ENCODE assay signal across 2 fruit fly cellular contexts in genomic region chr2L:12589941-12590340, dm6.
TF ChIP-seq lines count a peak whose summit lies in the region.

No protein-coding gene starts in this region.

- no peak for TF ChIP-seq CTCF in whole organism, embryonic (GFP tag; optimal IDR thresholded peaks at IDR 0.05; lab: Kevin White, UChicago)

TF ChIP-seq in whole organism, embryonic, 481 proteins besides CTCF, POLR2A, EP300 and RAD21:
- TF ChIP-seq lmd (GFP tag; IDR thresholded peaks at IDR 0.05; lab: Robert Waterston, UW) (no peak), exex (tag; optimal IDR thresholded peaks at IDR 0.05; lab: Kevin White, UChicago) (peak; percentile 71), Bteb2 (GFP tag; optimal IDR thresholded peaks at IDR 0.05; lab: Kevin White, UChicago) (no peak), CG12659 (GFP tag; optimal IDR thresholded peaks at IDR 0.05; lab: Kevin White, UChicago) (no peak), CG15601 (tag; optimal IDR thresholded peaks at IDR 0.05; lab: Kevin White, UChicago) (no peak), chinmo (GFP tag; IDR thresholded peaks at IDR 0.05; lab: Robert Waterston, UW; ENCODE audit: partially characterized antibody) (no peak), CG4404 (GFP tag; IDR thresholded peaks at IDR 0.05; lab: Robert Waterston, UW) (no peak), Gsc (GFP tag; IDR thresholded peaks at IDR 0.05; lab: Robert Waterston, UW) (no peak)
TF ChIP-seq in whole organism, embryonic: peak in this region for 1.

TF ChIP-seq in whole organism, wandering third instar larva, 38 proteins besides CTCF, POLR2A, EP300 and RAD21:
- TF ChIP-seq h (GFP tag; optimal IDR thresholded peaks at IDR 0.05; lab: Kevin White, UChicago) (no peak), tai (GFP tag; optimal IDR thresholded peaks at IDR 0.05; lab: Kevin White, UChicago) (no peak), foxo (GFP tag; optimal IDR thresholded peaks at IDR 0.05; lab: Kevin White, UChicago) (no peak), sv (GFP tag; optimal IDR thresholded peaks at IDR 0.05; lab: Kevin White, UChicago) (no peak), Rel (GFP tag; optimal IDR thresholded peaks at IDR 0.05; lab: Kevin White, UChicago) (no peak), Rel (tag; optimal IDR thresholded peaks at IDR 0.05; lab: Kevin White, UChicago) (peak; percentile 41), sage (GFP tag; optimal IDR thresholded peaks at IDR 0.05; lab: Kevin White, UChicago) (no peak), Jra (GFP tag; optimal IDR thresholded peaks at IDR 0.05; lab: Kevin White, UChicago) (no peak)
TF ChIP-seq in whole organism, wandering third instar larva: peak in this region for 1.
